Worm (Caenorhabditis elegans) whole organism, L2 larva: ENCODE data around the gene F53C3.3.

ENCODE experiments used
- C34F6.9 ChIP-seq: fragments of 150-350 bp; optimal IDR thresholded peaks from 2 replicates; lab custom pipeline; 2014; ENCODE audit warnings: missing biosample characterization, missing genetic modification characterization
- aly-2 ChIP-seq: fragments of 150-350 bp; optimal IDR thresholded peaks from 2 replicates; lab custom pipeline; 2014; ENCODE audit warnings: missing biosample characterization, missing genetic modification characterization
- ama-1 ChIP-seq: fragments of 150-350 bp; optimal IDR thresholded peaks from 2 replicates; lab custom pipeline; 2018; ENCODE audit warnings: inconsistent platforms
- ceh-16 ChIP-seq: fragments of 150-350 bp; optimal IDR thresholded peaks from 2 replicates; lab custom pipeline; 2014; ENCODE audit warnings: missing biosample characterization, missing genetic modification characterization
- ceh-82 ChIP-seq: fragments of 150-350 bp; optimal IDR thresholded peaks from 2 replicates; lab custom pipeline; 2014; ENCODE audit warnings: missing biosample characterization, missing genetic modification characterization
- egl-27 ChIP-seq: sonication (generic microtip); optimal IDR thresholded peaks from 3 replicates; lab custom pipeline; 2017; ENCODE audit warnings: missing biosample characterization, missing genetic modification reagents, missing genetic modification characterization
- fos-1 ChIP-seq: fragments of 150-350 bp; optimal IDR thresholded peaks from 2 replicates; lab custom pipeline; 2014; ENCODE audit warnings: missing biosample characterization, missing genetic modification characterization
- nhr-23 ChIP-seq: fragments of 150-350 bp; optimal IDR thresholded peaks from 2 replicates; lab custom pipeline; 2014; ENCODE audit warnings: missing biosample characterization, missing genetic modification reagents, missing genetic modification characterization
- nhr-237 ChIP-seq: fragments of 150-350 bp; optimal IDR thresholded peaks from 2 replicates; lab custom pipeline; 2014; ENCODE audit warnings: missing biosample characterization, missing genetic modification characterization
- snpc-4 ChIP-seq: fragments of 150-350 bp; optimal IDR thresholded peaks from 2 replicates; lab custom pipeline; 2014; ENCODE audit warnings: missing biosample characterization, missing genetic modification characterization
- unc-39 ChIP-seq: fragments of 150-350 bp; optimal IDR thresholded peaks from 2 replicates; lab custom pipeline; 2014; ENCODE audit warnings: missing biosample characterization, missing genetic modification characterization
- unc-55 ChIP-seq: fragments of 150-350 bp; sonication (generic microtip); optimal IDR thresholded peaks from 3 replicates; lab custom pipeline; 2014; ENCODE audit warnings: missing biosample characterization, missing genetic modification reagents, missing genetic modification characterization
- zag-1 ChIP-seq: fragments of 150-350 bp; optimal IDR thresholded peaks from 2 replicates; lab custom pipeline; 2014; ENCODE audit warnings: missing biosample characterization, missing genetic modification characterization

DNA sequence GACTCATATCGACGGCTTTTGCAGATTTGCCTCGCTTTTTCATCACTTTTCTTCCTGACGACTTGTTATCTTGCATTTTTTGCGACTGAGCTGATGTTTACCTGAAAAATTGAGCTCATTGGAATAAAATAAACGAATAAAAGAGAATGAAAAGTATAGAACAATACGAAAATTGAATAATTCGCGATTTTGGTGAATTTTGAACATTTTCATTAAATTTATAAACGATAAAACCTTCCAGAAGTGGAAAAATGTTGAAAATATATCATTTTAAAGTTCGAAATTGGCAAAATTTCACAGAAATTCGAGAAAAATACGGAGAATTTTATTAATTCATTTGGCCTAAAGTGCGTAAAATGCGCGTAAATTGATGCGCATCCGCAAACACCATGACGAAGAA, 31.0 kb downstream of the F53C3.3 start, which contains the start of gene Y14H12B.2:
- TF ChIP-seq ceh-16 (no peak), unc-55 (GFP tag; lab: Kevin White, UChicago) (no peak), unc-39 (tag; lab: Kevin White, UChicago) (no peak), aly-2 (tag; lab: Kevin White, UChicago) (no peak), ceh-82 (tag; lab: Kevin White, UChicago) (no peak), snpc-4 (tag; lab: Kevin White, UChicago) (no peak), nhr-237 (tag; lab: Kevin White, UChicago) (no peak), ama-1 (lab: Kevin White, UChicago) (no peak), C34F6.9 (no peak), zag-1 (tag; lab: Kevin White, UChicago) (no peak), fos-1 (tag; lab: Kevin White, UChicago) (no peak), nhr-23 (tag; lab: Kevin White, UChicago) (no peak), egl-27 (tag; lab: Kevin White, UChicago) (no peak)
